Worm (Caenorhabditis elegans) whole organism, early embryonic: ENCODE results near the gene srx-105.

ENCODE experiments used
- ama-1 ChIP-seq: fragments of 150-350 bp; optimal IDR thresholded peaks from 2 replicates; lab custom pipeline; 2014
- ceh-36 ChIP-seq: sonication (generic microtip); optimal IDR thresholded peaks from 2 replicates; lab custom pipeline; 2016; ENCODE audit warnings: missing genetic modification characterization, inconsistent platforms, missing compliant biosample characterization
- flt-1 ChIP-seq: fragments of 200-800 bp; sonication (Bioruptor generic); IDR thresholded peaks from 2 replicates; pipeline ENCODE4 v1.3.6; 2022; ENCODE audit warnings: missing genetic modification characterization, missing compliant biosample characterization
- hmg-4 ChIP-seq: fragments of 200-800 bp; sonication (Bioruptor generic); optimal IDR thresholded peaks from 2 replicates; lab custom pipeline; 2018; ENCODE audit warnings: mild to moderate bottlenecking, missing genetic modification characterization, missing compliant biosample characterization
- sea-1 ChIP-seq: fragments of 200-800 bp; sonication (Bioruptor generic); conservative IDR thresholded peaks from 2 replicates; pipeline ENCODE4 v1.3.6; 2022; ENCODE audit warnings: missing genetic modification characterization, missing compliant biosample characterization
- tbx-11 ChIP-seq: fragments of 200-800 bp; sonication (Bioruptor generic); IDR thresholded peaks from 2 replicates; pipeline ENCODE4 v1.3.6; 2022; ENCODE audit warnings: missing genetic modification characterization, missing compliant biosample characterization

- TF ChIP-seq hmg-4 (GFP tag; lab: Kevin White, UChicago) (no peak), sea-1 (GFP tag; lab: Robert Waterston, UW) (no peak), ama-1 (no peak), ceh-36 (tag; lab: Kevin White, UChicago) (no peak), flt-1 (GFP tag; lab: Robert Waterston, UW) (no peak), tbx-11 (no peak)
Observed at ce11 chrII:3699591-3699990, 1.6 kb downstream of the srx-105 start, which contains the start of gene srx-104.
